Worm (Caenorhabditis elegans) whole organism, young adult: Measurements from ENCODE around the gene F37H8.6.

Experiments
- B0336.3 ChIP-seq: fragments of 200-800 bp; sonication (Bioruptor generic); IDR thresholded peaks from 2 replicates; pipeline ENCODE4 v1.3.6; 2022; ENCODE audit warnings: missing genetic modification characterization, missing compliant biosample characterization
- C17E4.6 ChIP-seq: fragments of 200-800 bp; sonication (Bioruptor generic); IDR thresholded peaks from 2 replicates; pipeline ENCODE4 v1.3.6; 2022; ENCODE audit warnings: missing genetic modification reagents, missing genetic modification characterization, missing compliant biosample characterization
- D2030.7 ChIP-seq: fragments of 200-800 bp; sonication (Bioruptor generic); IDR thresholded peaks from 2 replicates; pipeline ENCODE4 v1.3.6; 2022; ENCODE audit warnings: missing genetic modification reagents, missing genetic modification characterization, missing compliant biosample characterization
- F10E7.11 ChIP-seq: sonication (generic microtip); optimal IDR thresholded peaks from 2 replicates; lab custom pipeline; 2017; ENCODE audit warnings: mild to moderate bottlenecking, missing genetic modification characterization, moderate library complexity, missing compliant biosample characterization
- F33H1.4 ChIP-seq: fragments of 200-800 bp; sonication (Bioruptor generic); IDR thresholded peaks from 2 replicates; pipeline ENCODE4 v1.3.6; 2022; ENCODE audit warnings: missing genetic modification reagents, missing genetic modification characterization, missing compliant biosample characterization
- F49E8.2 ChIP-seq: sonication (generic microtip); optimal IDR thresholded peaks from 3 replicates; lab custom pipeline; 2017; ENCODE audit warnings: missing genetic modification characterization, mild to moderate bottlenecking, missing compliant biosample characterization, antibody characterized with exemption, moderate library complexity; ENCODE audit not compliant: insufficient read depth
- T07F8.4 ChIP-seq: sonication (generic microtip); optimal IDR thresholded peaks from 2 replicates; lab custom pipeline; 2016; ENCODE audit warnings: mild to moderate bottlenecking, missing genetic modification characterization, moderate library complexity, missing compliant biosample characterization
- Y67H2A.10 ChIP-seq: fragments of 200-800 bp; sonication (Bioruptor generic); conservative IDR thresholded peaks from 2 replicates; pipeline ENCODE4 v1.3.6; 2022; ENCODE audit warnings: missing genetic modification reagents, missing genetic modification characterization, missing compliant biosample characterization
- Y95B8A.8 ChIP-seq: fragments of 200-800 bp; sonication (Bioruptor generic); IDR thresholded peaks from 2 replicates; pipeline ENCODE4 v1.3.6; 2022; ENCODE audit warnings: missing genetic modification reagents, missing genetic modification characterization, missing compliant biosample characterization
- ama-1 ChIP-seq, 3 experiments: fragments of 150-350 bp in 1 of 3; sonication (generic microtip) in 2 of 3; optimal IDR thresholded peaks; 2 replicates each; lab custom pipeline; 2014 to 2018; ENCODE audit warnings: missing biosample characterization in 2 of 3, missing genetic modification characterization in 2 of 3, missing genetic modification reagents in 2 of 3
- aptf-3 ChIP-seq: fragments of 200-800 bp; sonication (Bioruptor generic); IDR thresholded peaks from 2 replicates; pipeline ENCODE4 v1.3.6; 2022; ENCODE audit warnings: missing genetic modification characterization, missing compliant biosample characterization
- attf-3 ChIP-seq: fragments of 200-800 bp; sonication (Bioruptor generic); conservative IDR thresholded peaks from 2 replicates; pipeline ENCODE4 v1.3.6; 2022; ENCODE audit warnings: missing genetic modification reagents, missing genetic modification characterization, missing compliant biosample characterization
- attf-6 ChIP-seq: fragments of 200-800 bp; sonication (Bioruptor generic); IDR thresholded peaks from 2 replicates; pipeline ENCODE4 v1.3.6; 2022; ENCODE audit warnings: missing genetic modification reagents, missing genetic modification characterization, missing compliant biosample characterization
- cebp-1 ChIP-seq, 2 experiments: fragments of 200-800 bp in 1 of 2; sonication (Bioruptor generic) in 1 of 2; sonication (generic microtip) in 1 of 2; IDR thresholded peaks in 1 of 2; optimal IDR thresholded peaks in 1 of 2; 2 replicates each; pipeline versions ENCODE4 v1.3.6 to Lab custom; 2017 to 2022; ENCODE audit warnings: missing compliant biosample characterization in 2 of 2, missing genetic modification characterization in 2 of 2, mild to moderate bottlenecking in 1 of 2, missing genetic modification reagents in 1 of 2, moderate library complexity in 1 of 2
- ceh-100 ChIP-seq: fragments of 200-800 bp; sonication (Bioruptor generic); IDR thresholded peaks from 2 replicates; pipeline ENCODE4 v1.3.6; 2022; ENCODE audit warnings: missing genetic modification reagents, missing genetic modification characterization, missing compliant biosample characterization
- ceh-79 ChIP-seq: sonication (generic microtip); optimal IDR thresholded peaks from 2 replicates; lab custom pipeline; 2017; ENCODE audit warnings: mild to moderate bottlenecking, missing genetic modification characterization, missing compliant biosample characterization
- die-1 ChIP-seq: sonication (generic microtip); optimal IDR thresholded peaks from 2 replicates; lab custom pipeline; 2016; ENCODE audit warnings: missing genotype, mild to moderate bottlenecking, missing genetic modification characterization, missing compliant biosample characterization
- dox-1 ChIP-seq: fragments of 200-800 bp; sonication (Bioruptor generic); IDR thresholded peaks from 2 replicates; pipeline ENCODE4 v1.3.6; 2022; ENCODE audit warnings: missing genetic modification reagents, missing genetic modification characterization, missing compliant biosample characterization
- egl-18 ChIP-seq: fragments of 200-800 bp; sonication (Bioruptor generic); IDR thresholded peaks from 2 replicates; pipeline ENCODE4 v1.3.6; 2022; ENCODE audit warnings: missing genetic modification reagents, missing genetic modification characterization, missing compliant biosample characterization
- gei-17 ChIP-seq: fragments of 200-800 bp; sonication (Bioruptor generic); optimal IDR thresholded peaks from 2 replicates; lab custom pipeline; 2018; ENCODE audit warnings: mild to moderate bottlenecking, missing genetic modification characterization, missing compliant biosample characterization
- hlh-12 ChIP-seq: sonication (generic microtip); optimal IDR thresholded peaks from 2 replicates; lab custom pipeline; 2016; ENCODE audit warnings: missing genetic modification characterization, missing compliant biosample characterization
- hrde-1 ChIP-seq: sonication (generic microtip); optimal IDR thresholded peaks from 2 replicates; lab custom pipeline; 2016; ENCODE audit warnings: missing genetic modification characterization, mild to moderate bottlenecking, missing compliant biosample characterization, moderate library complexity, missing genotype, missing genetic modification reagents, borderline replicate concordance
- hsf-1 ChIP-seq: fragments of 200-800 bp; sonication (Bioruptor generic); IDR thresholded peaks from 2 replicates; pipeline ENCODE4 v1.3.6; 2022; ENCODE audit warnings: missing genetic modification reagents, missing genetic modification characterization, missing compliant biosample characterization
- let-526 ChIP-seq: fragments of 200-800 bp; sonication (Bioruptor generic); IDR thresholded peaks from 2 replicates; pipeline ENCODE4 v1.3.6; 2022; ENCODE audit warnings: missing genetic modification reagents, missing genetic modification characterization, missing compliant biosample characterization
- lin-40 ChIP-seq: sonication (generic microtip); optimal IDR thresholded peaks from 2 replicates; lab custom pipeline; 2016; ENCODE audit warnings: missing genetic modification characterization, mild to moderate bottlenecking, missing compliant biosample characterization, missing genotype, missing genetic modification reagents
- lir-1 ChIP-seq: fragments of 200-800 bp; sonication (Bioruptor generic); conservative IDR thresholded peaks from 2 replicates; pipeline ENCODE4 v1.3.6; 2022; ENCODE audit warnings: missing genetic modification reagents, missing genetic modification characterization, missing compliant biosample characterization
- lsl-1 ChIP-seq: fragments of 200-800 bp; sonication (Bioruptor generic); optimal IDR thresholded peaks from 2 replicates; lab custom pipeline; 2018; ENCODE audit warnings: mild to moderate bottlenecking, missing genetic modification characterization, moderate library complexity, missing compliant biosample characterization
- madf-3 ChIP-seq: fragments of 200-800 bp; sonication (Bioruptor generic); IDR thresholded peaks from 2 replicates; pipeline ENCODE4 v1.3.6; 2022; ENCODE audit warnings: missing genetic modification reagents, missing genetic modification characterization, missing compliant biosample characterization
- madf-6 ChIP-seq: fragments of 200-800 bp; sonication (Bioruptor generic); IDR thresholded peaks from 2 replicates; pipeline ENCODE4 v1.3.6; 2022; ENCODE audit warnings: missing genetic modification reagents, missing genetic modification characterization, missing compliant biosample characterization
- madf-8 ChIP-seq: fragments of 200-800 bp; sonication (Bioruptor generic); conservative IDR thresholded peaks from 2 replicates; pipeline ENCODE4 v1.3.6; 2022; ENCODE audit warnings: missing genetic modification reagents, missing genetic modification characterization, missing compliant biosample characterization
- nfya-2 ChIP-seq: fragments of 200-800 bp; sonication (Bioruptor generic); IDR thresholded peaks from 2 replicates; pipeline ENCODE4 v1.3.6; 2022; ENCODE audit warnings: missing genetic modification reagents, missing genetic modification characterization, missing compliant biosample characterization
- nhr-27 ChIP-seq: fragments of 200-800 bp; sonication (Bioruptor generic); optimal IDR thresholded peaks from 2 replicates; lab custom pipeline; 2018; ENCODE audit warnings: mild to moderate bottlenecking, missing genetic modification characterization, moderate library complexity, missing compliant biosample characterization
- nhr-80 ChIP-seq: sonication (generic microtip); optimal IDR thresholded peaks from 2 replicates; lab custom pipeline; 2016; ENCODE audit warnings: missing genetic modification characterization, missing compliant biosample characterization
- nhr-90 ChIP-seq: sonication (generic microtip); optimal IDR thresholded peaks from 2 replicates; lab custom pipeline; 2016; ENCODE audit warnings: missing genotype, mild to moderate bottlenecking, missing genetic modification characterization, missing compliant biosample characterization
- pbrm-1 ChIP-seq: fragments of 200-800 bp; sonication (Bioruptor generic); IDR thresholded peaks from 2 replicates; pipeline ENCODE4 v1.3.6; 2022; ENCODE audit warnings: missing genetic modification reagents, missing genetic modification characterization, missing compliant biosample characterization
- rcor-1 ChIP-seq: fragments of 200-800 bp; sonication (Bioruptor generic); IDR thresholded peaks from 2 replicates; pipeline ENCODE4 v1.3.6; 2022; ENCODE audit warnings: missing genetic modification reagents, missing genetic modification characterization, missing compliant biosample characterization
- repo-1 ChIP-seq: sonication (generic microtip); optimal IDR thresholded peaks from 2 replicates; lab custom pipeline; 2017; ENCODE audit warnings: mild to moderate bottlenecking, missing genetic modification characterization, missing compliant biosample characterization
- rpc-1 ChIP-seq, 2 experiments: fragments of 150-350 bp in 1 of 2; sonication (generic microtip) in 1 of 2; optimal IDR thresholded peaks; 2 replicates each; lab custom pipeline; 2014 to 2018; ENCODE audit warnings: missing biosample characterization in 1 of 2, missing genetic modification characterization in 1 of 2, missing genetic modification reagents in 1 of 2, missing genotype in 1 of 2
- sdz-38 ChIP-seq: sonication (generic microtip); optimal IDR thresholded peaks from 2 replicates; lab custom pipeline; 2016; ENCODE audit warnings: missing genotype, missing genetic modification characterization, missing compliant biosample characterization
- snpc-1.1 ChIP-seq: sonication (generic microtip); optimal IDR thresholded peaks from 2 replicates; lab custom pipeline; 2017; ENCODE audit warnings: missing genetic modification characterization, mild to moderate bottlenecking, missing compliant biosample characterization, antibody characterized with exemption, moderate library complexity, missing genotype, missing genetic modification reagents; ENCODE audit not compliant: insufficient read depth
- snpc-3.4 ChIP-seq: sonication (generic microtip); optimal IDR thresholded peaks from 2 replicates; lab custom pipeline; 2017; ENCODE audit warnings: missing genetic modification characterization, mild to moderate bottlenecking, missing compliant biosample characterization, antibody characterized with exemption, moderate library complexity, missing genotype, missing genetic modification reagents
- somi-1 ChIP-seq: fragments of 200-800 bp; sonication (Bioruptor generic); optimal IDR thresholded peaks from 2 replicates; lab custom pipeline; 2018; ENCODE audit warnings: mild to moderate bottlenecking, missing genetic modification characterization, missing compliant biosample characterization
- sptf-2 ChIP-seq: fragments of 200-800 bp; sonication (Bioruptor generic); optimal IDR thresholded peaks from 2 replicates; lab custom pipeline; 2018; ENCODE audit warnings: mild to moderate bottlenecking, missing genetic modification characterization, missing compliant biosample characterization
- unc-130 ChIP-seq: sonication (generic microtip); optimal IDR thresholded peaks from 2 replicates; lab custom pipeline; 2016; ENCODE audit warnings: missing genetic modification reagents, missing genetic modification characterization, missing compliant biosample characterization
- ztf-28 ChIP-seq: fragments of 200-800 bp; sonication (Bioruptor generic); IDR thresholded peaks from 2 replicates; pipeline ENCODE4 v1.3.6; 2022; ENCODE audit warnings: missing genetic modification reagents, missing genetic modification characterization, missing compliant biosample characterization
- ztf-6 ChIP-seq: fragments of 200-800 bp; sonication (Bioruptor generic); IDR thresholded peaks from 2 replicates; pipeline ENCODE4 v1.3.6; 2022; ENCODE audit warnings: missing genetic modification reagents, missing genetic modification characterization, missing compliant biosample characterization

The F37H8.6 gene

DNA sequence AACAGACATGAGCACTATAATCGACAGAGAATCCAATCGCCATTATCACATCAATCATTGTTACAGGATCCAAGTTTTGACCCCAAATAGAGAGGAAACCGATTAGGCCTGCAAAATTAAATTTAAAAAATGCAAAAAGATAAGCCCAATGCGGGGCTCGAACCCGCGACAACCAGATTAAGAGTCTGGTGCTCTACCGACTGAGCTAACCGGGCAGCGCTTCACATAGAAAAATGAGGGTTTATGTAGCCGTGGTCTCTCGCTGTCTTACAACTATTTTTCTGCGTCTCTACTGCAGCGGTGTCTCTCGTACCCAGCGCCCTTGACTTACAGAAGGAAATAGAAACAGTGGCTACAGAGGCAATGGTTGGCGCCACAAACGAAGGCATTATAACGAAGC, 19.6 kb downstream of the F37H8.6 start (continued):
- TF ChIP-seq nfya-2 (GFP tag; lab: Robert Waterston, UW) (no peak), F49E8.2 (tag; lab: Kevin White, UChicago) (peak; percentile 32), egl-18 (no peak), madf-6 (GFP tag; lab: Robert Waterston, UW) (peak; percentile 58), nhr-80 (peak; percentile 39), ama-1 (optimal IDR thresholded peaks at IDR 0.05; lab: Kevin White, UChicago) (no peak), ama-1 (GFP tag; optimal IDR thresholded peaks at IDR 0.05; lab: Kevin White, UChicago) (peak in 1 of 2 experiments; percentile 75), snpc-1.1 (tag; lab: Kevin White, UChicago) (peak; percentile 19), rpc-1 (optimal IDR thresholded peaks at IDR 0.05; lab: Kevin White, UChicago) (peak; percentile 74), rpc-1 (tag; optimal IDR thresholded peaks at IDR 0.05; lab: Kevin White, UChicago) (peak; percentile 88), cebp-1 (GFP tag; IDR thresholded peaks at IDR 0.05; lab: Robert Waterston, UW) (no peak), cebp-1 (tag; optimal IDR thresholded peaks at IDR 0.05; lab: Kevin White, UChicago) (peak; percentile 64), hrde-1 (tag; lab: Kevin White, UChicago) (peak; percentile 58), let-526 (0 out of 2 replicates have a peak, but pooled peaks have one; percentile 11), F10E7.11 (no peak), snpc-3.4 (peak; percentile 45), die-1 (tag; lab: Kevin White, UChicago) (peak; percentile 88), T07F8.4 (tag; lab: Kevin White, UChicago) (peak; percentile 10), sptf-2 (GFP tag; lab: Kevin White, UChicago) (no peak), hlh-12 (tag; lab: Kevin White, UChicago) (peak; percentile 28), dox-1 (GFP tag; lab: Robert Waterston, UW) (peak; percentile 73), ztf-28 (GFP tag; lab: Robert Waterston, UW) (0 out of 2 replicates have a peak, but pooled peaks have one; percentile 51), unc-130 (peak; percentile 4), gei-17 (GFP tag; lab: Kevin White, UChicago) (no peak), B0336.3 (GFP tag; lab: Robert Waterston, UW) (peak; percentile 37; the same call in 1 of the 2 replicates), nhr-27 (tag; lab: Kevin White, UChicago) (no peak), pbrm-1 (peak; percentile 72), sdz-38 (tag; lab: Kevin White, UChicago) (no peak), Y67H2A.10 (no peak), C17E4.6 (GFP tag; lab: Robert Waterston, UW) (peak; percentile 51; the same call in 1 of the 2 replicates), lsl-1 (GFP tag; lab: Kevin White, UChicago) (peak; percentile 47), madf-8 (GFP tag; lab: Robert Waterston, UW) (peak; percentile 19; the same call in 1 of the 2 replicates), F33H1.4 (GFP tag; lab: Robert Waterston, UW) (peak; percentile 60), nhr-90 (peak; percentile 80), attf-3 (0 out of 2 replicates have a peak, but pooled peaks have one; percentile 22), somi-1 (GFP tag; lab: Kevin White, UChicago) (no peak), lin-40 (tag; lab: Kevin White, UChicago) (peak; percentile 33), hsf-1 (GFP tag; lab: Robert Waterston, UW) (no peak), aptf-3 (no peak), Y95B8A.8 (0 out of 2 replicates have a peak, but pooled peaks have one; percentile 47), ceh-100 (GFP tag; lab: Robert Waterston, UW) (peak; percentile 40), repo-1 (tag; lab: Kevin White, UChicago) (no peak), ztf-6 (0 out of 2 replicates have a peak, but pooled peaks have one; percentile 52), rcor-1 (peak; percentile 56; the same call in 1 of the 2 replicates), madf-3 (GFP tag; lab: Robert Waterston, UW) (no peak), lir-1 (GFP tag; lab: Robert Waterston, UW) (0 out of 2 replicates have a peak, but pooled peaks have one; percentile 31), D2030.7 (peak; percentile 59; the same call in 1 of the 2 replicates), attf-6 (GFP tag; lab: Robert Waterston, UW) (0 out of 2 replicates have a peak, but pooled peaks have one; percentile 22), ceh-79 (no peak)
